Fruit fly (Drosophila melanogaster) whole organism, prepupa: ENCODE data around the gene spdo.

ENCODE experiments used
- CG10631 ChIP-seq: fragments of 200-800 bp; sonication (Bioruptor generic); optimal IDR thresholded peaks from 2 replicates; lab custom pipeline; 2016; ENCODE audit warnings: missing biosample characterization, missing genetic modification characterization
- CG10669 ChIP-seq: fragments of 200-800 bp; sonication (Bioruptor generic); optimal IDR thresholded peaks from 3 replicates; lab custom pipeline; 2018; ENCODE audit warnings: missing biosample characterization, mild to moderate bottlenecking, missing genetic modification characterization, moderate library complexity
- CG11902 ChIP-seq: fragments of 200-800 bp; sonication (Bioruptor generic); optimal IDR thresholded peaks from 3 replicates; lab custom pipeline; 2016; ENCODE audit warnings: missing biosample characterization, missing genetic modification characterization
- CG15336 ChIP-seq: fragments of 200-800 bp; sonication (Bioruptor generic); IDR thresholded peaks from 2 replicates; pipeline ENCODE4 v1.3.6; 2022; ENCODE audit warnings: missing biosample characterization, missing genetic modification characterization
- CG1621 ChIP-seq: fragments of 200-800 bp; sonication (Bioruptor generic); optimal IDR thresholded peaks from 3 replicates; lab custom pipeline; 2018; ENCODE audit warnings: missing biosample characterization, mild to moderate bottlenecking, missing genetic modification characterization
- CG16779 ChIP-seq: fragments of 200-800 bp; sonication (Bioruptor generic); optimal IDR thresholded peaks from 3 replicates; lab custom pipeline; 2017; ENCODE audit warnings: missing biosample characterization, mild to moderate bottlenecking, missing genetic modification characterization
- CG31627 ChIP-seq: fragments of 200-800 bp; sonication (Bioruptor generic); optimal IDR thresholded peaks from 3 replicates; lab custom pipeline; 2016; ENCODE audit warnings: missing biosample characterization, missing genetic modification characterization
- CG32006 ChIP-seq: fragments of 200-800 bp; sonication (Bioruptor generic); optimal IDR thresholded peaks from 3 replicates; lab custom pipeline; 2017; ENCODE audit warnings: missing biosample characterization, mild to moderate bottlenecking, missing genetic modification characterization
- CG6163 ChIP-seq: fragments of 200-800 bp; sonication (Bioruptor generic); IDR thresholded peaks from 3 replicates; pipeline ENCODE4 v1.3.6; 2022; ENCODE audit warnings: missing biosample characterization, missing genetic modification characterization
- CG6276 ChIP-seq: fragments of 200-800 bp; sonication (Bioruptor generic); optimal IDR thresholded peaks from 2 replicates; lab custom pipeline; 2017; ENCODE audit warnings: missing biosample characterization, mild to moderate bottlenecking, missing genetic modification characterization
- CG6808 ChIP-seq: fragments of 200-800 bp; sonication (Bioruptor generic); optimal IDR thresholded peaks from 3 replicates; lab custom pipeline; 2017; ENCODE audit warnings: missing biosample characterization, missing genetic modification characterization, mild to moderate bottlenecking, moderate library complexity, missing genetic modification reagents
- CG6854 ChIP-seq: fragments of 200-800 bp; sonication (Bioruptor generic); optimal IDR thresholded peaks from 2 replicates; lab custom pipeline; 2017; ENCODE audit warnings: missing biosample characterization, mild to moderate bottlenecking, missing genetic modification characterization
- CG7368 ChIP-seq: fragments of 200-800 bp; sonication (Bioruptor generic); optimal IDR thresholded peaks from 3 replicates; lab custom pipeline; 2016; ENCODE audit warnings: missing biosample characterization, missing genetic modification characterization
- CG8319 ChIP-seq: fragments of 200-800 bp; sonication (Bioruptor generic); optimal IDR thresholded peaks from 3 replicates; lab custom pipeline; 2016; ENCODE audit warnings: missing biosample characterization, missing genetic modification characterization
- CG8632 ChIP-seq: fragments of 200-800 bp; sonication (Bioruptor generic); optimal IDR thresholded peaks from 3 replicates; lab custom pipeline; 2016; ENCODE audit warnings: missing biosample characterization, missing genetic modification characterization
- CG9139 ChIP-seq: fragments of 200-800 bp; sonication (Bioruptor generic); optimal IDR thresholded peaks from 3 replicates; lab custom pipeline; 2017; ENCODE audit warnings: missing biosample characterization, mild to moderate bottlenecking, missing genetic modification characterization
- Eip75B ChIP-seq: fragments of 200-800 bp; sonication (Bioruptor generic); optimal IDR thresholded peaks from 3 replicates; lab custom pipeline; 2016; ENCODE audit warnings: missing biosample characterization, missing genetic modification characterization
- Eip78C ChIP-seq: fragments of 200-800 bp; sonication (Bioruptor generic); peaks from one replicate; lab custom pipeline; 2016; ENCODE audit warnings: missing biosample characterization, missing genetic modification characterization
- Ets21C ChIP-seq: fragments of 200-800 bp; sonication (Bioruptor generic); optimal IDR thresholded peaks from 3 replicates; lab custom pipeline; 2016; ENCODE audit warnings: missing biosample characterization, missing genetic modification characterization
- Gug ChIP-seq: fragments of 200-800 bp; sonication (Bioruptor generic); IDR thresholded peaks from 2 replicates; pipeline ENCODE4 v1.3.6; 2022; ENCODE audit warnings: missing biosample characterization, missing genetic modification characterization
- OdsH ChIP-seq: fragments of 200-800 bp; sonication (Bioruptor generic); optimal IDR thresholded peaks from 3 replicates; lab custom pipeline; 2016; ENCODE audit warnings: missing biosample characterization, missing genetic modification characterization
- Sox14 ChIP-seq: fragments of 200-800 bp; sonication (Bioruptor generic); optimal IDR thresholded peaks from 3 replicates; lab custom pipeline; 2016; ENCODE audit warnings: missing biosample characterization, missing genetic modification characterization
- dsx ChIP-seq: fragments of 200-800 bp; optimal IDR thresholded peaks from 3 replicates; lab custom pipeline; 2019; ENCODE audit warnings: missing biosample characterization, mild to moderate bottlenecking, missing genetic modification characterization, moderate library complexity; ENCODE audit not compliant: poor library complexity, severe bottlenecking
- eg ChIP-seq: fragments of 200-800 bp; sonication (Bioruptor generic); IDR thresholded peaks from 3 replicates; pipeline ENCODE4 v1.3.6; 2022; ENCODE audit warnings: missing biosample characterization, missing genetic modification characterization
- esn ChIP-seq: fragments of 200-800 bp; sonication (Bioruptor generic); optimal IDR thresholded peaks from 2 replicates; lab custom pipeline; 2016; ENCODE audit warnings: missing biosample characterization, mild to moderate bottlenecking, missing genetic modification characterization, moderate library complexity
- fd85E ChIP-seq: fragments of 200-800 bp; sonication (Bioruptor generic); optimal IDR thresholded peaks from 3 replicates; lab custom pipeline; 2016; ENCODE audit warnings: missing biosample characterization, missing genetic modification characterization
- fkh ChIP-seq: fragments of 200-800 bp; sonication (Bioruptor generic); optimal IDR thresholded peaks from 3 replicates; lab custom pipeline; 2017; ENCODE audit warnings: missing biosample characterization, mild to moderate bottlenecking, missing genetic modification characterization, moderate library complexity
- net ChIP-seq: fragments of 200-800 bp; sonication (Bioruptor generic); optimal IDR thresholded peaks from 3 replicates; lab custom pipeline; 2016; ENCODE audit warnings: missing biosample characterization, missing genetic modification characterization
- pdm3 ChIP-seq: fragments of 200-800 bp; sonication (Bioruptor generic); optimal IDR thresholded peaks from 3 replicates; lab custom pipeline; 2016; ENCODE audit warnings: missing biosample characterization, missing genetic modification characterization
- salr ChIP-seq, 2 experiments: fragments of 200-800 bp; sonication (Bioruptor generic); optimal IDR thresholded peaks; 3 replicates each; lab custom pipeline; 2016 to 2018; ENCODE audit warnings: missing biosample characterization in 2 of 2, missing genetic modification characterization in 2 of 2, mild to moderate bottlenecking in 1 of 2
- spab ChIP-seq: fragments of 200-800 bp; sonication (Bioruptor generic); optimal IDR thresholded peaks from 2 replicates; lab custom pipeline; 2017; ENCODE audit warnings: missing biosample characterization, mild to moderate bottlenecking, missing genetic modification characterization, missing genetic modification reagents
- ss ChIP-seq, 2 experiments: fragments of 200-800 bp; sonication (Bioruptor generic); optimal IDR thresholded peaks; 2 replicates in 1 of 2; 3 replicates in 1 of 2; lab custom pipeline; 2017 to 2018; ENCODE audit warnings: mild to moderate bottlenecking in 2 of 2, missing biosample characterization in 2 of 2, missing genetic modification characterization in 2 of 2, moderate library complexity in 1 of 2
- svp ChIP-seq: fragments of 200-800 bp; sonication (Bioruptor generic); peaks from one replicate; lab custom pipeline; 2016; ENCODE audit warnings: missing biosample characterization, missing genetic modification characterization
- vri ChIP-seq: fragments of 200-800 bp; sonication (Bioruptor generic); optimal IDR thresholded peaks from 3 replicates; lab custom pipeline; 2016; ENCODE audit warnings: missing biosample characterization, mild to moderate bottlenecking, missing genetic modification characterization

The spdo gene

dm6 chr3R:30465775-30466494 is 10.5 kb upstream of the spdo start, which contains the start of gene PH4alphaEFB:
TSS of gene PH4alphaEFB (plus strand) at chr3R:30466050.
- TF ChIP-seq CG15336 (GFP tag; lab: Robert Waterston, UW) (no peak), Eip75B (no peak), net (GFP tag; lab: Kevin White, UChicago) (no peak), CG6808 (GFP tag; lab: Kevin White, UChicago) (no peak), Sox14 (peak; percentile 37), ss (GFP tag; optimal IDR thresholded peaks at IDR 0.05; lab: Kevin White, UChicago) (peak; percentile 30 to 49), CG10631 (GFP tag; lab: Kevin White, UChicago) (no peak), CG6854 (GFP tag; lab: Kevin White, UChicago) (peak; percentile 11), esn (GFP tag; lab: Kevin White, UChicago) (no peak), Ets21C (GFP tag; lab: Kevin White, UChicago) (no peak), fkh (GFP tag; lab: Kevin White, UChicago) (peak; percentile 49), salr (GFP tag; optimal IDR thresholded peaks at IDR 0.05; lab: Kevin White, UChicago) (no peak), pdm3 (GFP tag; lab: Kevin White, UChicago) (no peak), fd85E (GFP tag; lab: Kevin White, UChicago) (peak; percentile 15), CG9139 (GFP tag; lab: Kevin White, UChicago) (peak; percentile 41), CG10669 (GFP tag; lab: Kevin White, UChicago) (no peak), vri (GFP tag; lab: Kevin White, UChicago) (no peak), dsx (peak; percentile 62), CG6163 (GFP tag; lab: Robert Waterston, UW) (peak; percentile 11; the same call in 1 of the 3 replicates), OdsH (no peak), Eip78C (GFP tag; lab: Kevin White, UChicago) (peak; percentile 62), CG7368 (GFP tag; lab: Kevin White, UChicago) (no peak), CG8319 (GFP tag; lab: Kevin White, UChicago) (no peak)

- peak; percentile 83 for TF ChIP-seq svp (GFP tag; lab: Kevin White, UChicago)
- TF ChIP-seq CG1621 (tag; lab: Kevin White, UChicago) = peak; percentile 7
- no peak for TF ChIP-seq CG8632 (GFP tag; lab: Kevin White, UChicago)
- TF ChIP-seq vri (GFP tag; lab: Kevin White, UChicago) = peak; percentile 13
- no peak for TF ChIP-seq fd85E (GFP tag; lab: Kevin White, UChicago)
- TF ChIP-seq CG6276 (GFP tag; lab: Kevin White, UChicago) = peak; percentile 17
- peak; percentile 59 for TF ChIP-seq Eip78C (GFP tag; lab: Kevin White, UChicago)
- no peak for TF ChIP-seq CG32006 (GFP tag; lab: Kevin White, UChicago)
- 0 out of 3 replicates have a peak, but pooled peaks have one; percentile 36 for TF ChIP-seq CG6163 (GFP tag; lab: Robert Waterston, UW)
- no peak for TF ChIP-seq CG6854 (GFP tag; lab: Kevin White, UChicago)
Measured at dm6 chr3R:30466515-30466914, 10.0 kb upstream of the spdo start.

- peak; percentile 20 for TF ChIP-seq svp (GFP tag; lab: Kevin White, UChicago)
- no peak for TF ChIP-seq CG16779 (tag; lab: Kevin White, UChicago)
- TF ChIP-seq CG9139 (GFP tag; lab: Kevin White, UChicago) = no peak
- TF ChIP-seq CG32006 (GFP tag; lab: Kevin White, UChicago) = no peak
- TF ChIP-seq CG11902 (GFP tag; lab: Kevin White, UChicago) = no peak
Measured at dm6 chr3R:30467062-30467461, 9.4 kb upstream of the spdo start.

- TF ChIP-seq eg (GFP tag; lab: Robert Waterston, UW) (no peak), vri (GFP tag; lab: Kevin White, UChicago) (no peak), CG6808 (GFP tag; lab: Kevin White, UChicago) (no peak), CG31627 (GFP tag; lab: Kevin White, UChicago) (no peak), CG6276 (GFP tag; lab: Kevin White, UChicago) (no peak), CG11902 (GFP tag; lab: Kevin White, UChicago) (no peak), salr (GFP tag; optimal IDR thresholded peaks at IDR 0.05; lab: Kevin White, UChicago) (no peak), Gug (GFP tag; lab: Robert Waterston, UW) (no peak), pdm3 (GFP tag; lab: Kevin White, UChicago) (no peak), spab (GFP tag; lab: Kevin White, UChicago) (no peak)
Measured at dm6 chr3R:30470690-30471089, 5.8 kb upstream of the spdo start.
